Fruit fly (Drosophila melanogaster): ENCODE results near the gene Hus1-like.

DNA sequence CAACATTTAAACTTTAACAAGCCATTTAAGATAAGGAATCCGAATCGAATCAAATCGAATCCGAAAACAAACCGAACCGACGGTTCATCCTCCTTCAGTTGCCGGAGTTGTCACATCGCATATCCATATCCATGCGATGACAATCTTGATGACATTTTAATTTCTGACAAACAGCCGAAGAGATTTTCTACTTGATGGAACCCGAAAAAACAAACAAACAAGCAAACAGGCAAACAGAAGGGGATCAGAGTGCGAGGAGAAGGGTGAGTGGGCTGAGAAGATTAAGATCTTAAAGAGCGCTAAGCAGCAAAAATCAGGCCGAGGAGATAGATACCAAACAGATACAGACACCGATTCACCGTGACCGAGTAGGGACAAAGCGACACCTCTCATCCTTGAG is 49.2 kb upstream of the Hus1-like start:
- TF ChIP-seq Ets98B (GFP tag; IDR thresholded peaks at IDR 0.05) = no peak
- no peak for TF ChIP-seq CG8159 (tag; optimal IDR thresholded peaks at IDR 0.05)
- no peak for TF ChIP-seq Snoo (tag; optimal IDR thresholded peaks at IDR 0.05)
- TF ChIP-seq D1 (tag; optimal IDR thresholded peaks at IDR 0.05) = no peak
- TF ChIP-seq CG10348 (GFP tag; IDR thresholded peaks at IDR 0.05) = no peak
- TF ChIP-seq EcR (GFP tag; optimal IDR thresholded peaks at IDR 0.05) = no peak
- TF ChIP-seq CG9948 (tag; optimal IDR thresholded peaks at IDR 0.05) = no peak
- TF ChIP-seq gl (tag; optimal IDR thresholded peaks at IDR 0.05) = no peak
- TF ChIP-seq CG17806 (tag; optimal IDR thresholded peaks at IDR 0.05) = no peak
- no peak for TF ChIP-seq CG14655 (GFP tag; optimal IDR thresholded peaks at IDR 0.05)
- no peak for TF ChIP-seq rn (GFP tag; IDR thresholded peaks at IDR 0.05)
- TF ChIP-seq CG4496 (GFP tag; IDR thresholded peaks at IDR 0.05) = no peak
- no peak for TF ChIP-seq CG13204 (GFP tag; optimal IDR thresholded peaks at IDR 0.05)

Measured in whole organism, pupa.